Worm (Caenorhabditis elegans) whole organism, young adult: ENCODE results near the gene srh-286.

ENCODE experiments used
- F33H1.4 ChIP-seq: fragments of 200-800 bp; sonication (Bioruptor generic); IDR thresholded peaks from 2 replicates; pipeline ENCODE4 v1.3.6; 2022; ENCODE audit warnings: missing genetic modification reagents, missing genetic modification characterization, missing compliant biosample characterization
- F39B2.1 ChIP-seq: fragments of 200-800 bp; sonication (Bioruptor generic); IDR thresholded peaks from 2 replicates; pipeline ENCODE4 v1.3.6; 2022; ENCODE audit warnings: missing genetic modification reagents, missing genetic modification characterization, missing compliant biosample characterization
- F52B5.7 ChIP-seq: sonication (generic microtip); optimal IDR thresholded peaks from 2 replicates; lab custom pipeline; 2016; ENCODE audit warnings: mild to moderate bottlenecking, missing genetic modification characterization, missing compliant biosample characterization
- F57A8.1 ChIP-seq: fragments of 200-800 bp; sonication (Bioruptor generic); optimal IDR thresholded peaks from 2 replicates; lab custom pipeline; 2018; ENCODE audit warnings: mild to moderate bottlenecking, missing genetic modification characterization, moderate library complexity, missing compliant biosample characterization
- F57C9.4 ChIP-seq: sonication (generic microtip); optimal IDR thresholded peaks from 2 replicates; lab custom pipeline; 2017; ENCODE audit warnings: mild to moderate bottlenecking, missing genetic modification characterization, missing compliant biosample characterization
- K11D2.4 ChIP-seq: fragments of 200-800 bp; sonication (Bioruptor generic); IDR thresholded peaks from 2 replicates; pipeline ENCODE4 v1.3.6; 2022; ENCODE audit warnings: missing genetic modification reagents, missing genetic modification characterization, missing compliant biosample characterization
- K12H6.12 ChIP-seq: fragments of 200-800 bp; sonication (Bioruptor generic); optimal IDR thresholded peaks from 2 replicates; lab custom pipeline; 2018; ENCODE audit warnings: mild to moderate bottlenecking, missing genetic modification characterization, missing compliant biosample characterization
- Y53G8AR.9 ChIP-seq: fragments of 200-800 bp; sonication (Bioruptor generic); conservative IDR thresholded peaks from 2 replicates; pipeline ENCODE4 v1.3.6; 2022; ENCODE audit warnings: missing genetic modification reagents, missing genetic modification characterization, missing compliant biosample characterization
- Y95B8A.8 ChIP-seq: fragments of 200-800 bp; sonication (Bioruptor generic); IDR thresholded peaks from 2 replicates; pipeline ENCODE4 v1.3.6; 2022; ENCODE audit warnings: missing genetic modification reagents, missing genetic modification characterization, missing compliant biosample characterization
- ZK185.1 ChIP-seq: sonication (generic microtip); optimal IDR thresholded peaks from 2 replicates; lab custom pipeline; 2016; ENCODE audit warnings: mild to moderate bottlenecking, missing genetic modification characterization, missing compliant biosample characterization; ENCODE audit not compliant: poor library complexity, severe bottlenecking
- aptf-2 ChIP-seq: fragments of 200-800 bp; sonication (Bioruptor generic); conservative IDR thresholded peaks from 2 replicates; pipeline ENCODE4 v1.3.6; 2022; ENCODE audit warnings: missing genetic modification reagents, missing genetic modification characterization, missing compliant biosample characterization
- atf-7 ChIP-seq: sonication (generic microtip); optimal IDR thresholded peaks from 2 replicates; lab custom pipeline; 2017; ENCODE audit warnings: mild to moderate bottlenecking, missing genetic modification characterization, missing compliant biosample characterization
- athp-1 ChIP-seq: sonication (generic microtip); optimal IDR thresholded peaks from 2 replicates; lab custom pipeline; 2017; ENCODE audit warnings: mild to moderate bottlenecking, missing genetic modification characterization, missing compliant biosample characterization
- attf-5 ChIP-seq: fragments of 200-800 bp; sonication (Bioruptor generic); optimal IDR thresholded peaks from 2 replicates; lab custom pipeline; 2018; ENCODE audit warnings: mild to moderate bottlenecking, missing genetic modification characterization, missing compliant biosample characterization
- ccch-3 ChIP-seq: fragments of 200-800 bp; sonication (Bioruptor generic); optimal IDR thresholded peaks from 2 replicates; lab custom pipeline; 2018; ENCODE audit warnings: mild to moderate bottlenecking, missing genetic modification characterization, missing compliant biosample characterization
- cebp-1 ChIP-seq, 2 experiments: fragments of 200-800 bp in 1 of 2; sonication (Bioruptor generic) in 1 of 2; sonication (generic microtip) in 1 of 2; IDR thresholded peaks in 1 of 2; optimal IDR thresholded peaks in 1 of 2; 2 replicates each; pipeline versions ENCODE4 v1.3.6 to Lab custom; 2017 to 2022; ENCODE audit warnings: missing compliant biosample characterization in 2 of 2, missing genetic modification characterization in 2 of 2, mild to moderate bottlenecking in 1 of 2, missing genetic modification reagents in 1 of 2, moderate library complexity in 1 of 2
- ceh-100 ChIP-seq: fragments of 200-800 bp; sonication (Bioruptor generic); IDR thresholded peaks from 2 replicates; pipeline ENCODE4 v1.3.6; 2022; ENCODE audit warnings: missing genetic modification reagents, missing genetic modification characterization, missing compliant biosample characterization
- ceh-27 ChIP-seq: fragments of 200-800 bp; sonication (Bioruptor generic); optimal IDR thresholded peaks from 2 replicates; lab custom pipeline; 2018; ENCODE audit warnings: mild to moderate bottlenecking, missing genetic modification characterization, moderate library complexity, missing compliant biosample characterization
- ceh-40 ChIP-seq: fragments of 200-800 bp; sonication (Bioruptor generic); IDR thresholded peaks from 2 replicates; pipeline ENCODE4 v1.3.6; 2022; ENCODE audit warnings: missing genetic modification characterization, missing compliant biosample characterization
- ceh-58 ChIP-seq: fragments of 200-800 bp; sonication (Bioruptor generic); IDR thresholded peaks from 2 replicates; pipeline ENCODE4 v1.3.6; 2022; ENCODE audit warnings: missing genetic modification characterization, missing compliant biosample characterization
- chd-7 ChIP-seq: sonication (generic microtip); optimal IDR thresholded peaks from 2 replicates; lab custom pipeline; 2016; ENCODE audit warnings: mild to moderate bottlenecking, missing genetic modification characterization, moderate library complexity, missing compliant biosample characterization
- die-1 ChIP-seq: sonication (generic microtip); optimal IDR thresholded peaks from 2 replicates; lab custom pipeline; 2016; ENCODE audit warnings: missing genotype, mild to moderate bottlenecking, missing genetic modification characterization, missing compliant biosample characterization
- dox-1 ChIP-seq: fragments of 200-800 bp; sonication (Bioruptor generic); IDR thresholded peaks from 2 replicates; pipeline ENCODE4 v1.3.6; 2022; ENCODE audit warnings: missing genetic modification reagents, missing genetic modification characterization, missing compliant biosample characterization
- efl-1 ChIP-seq: fragments of 150-350 bp; optimal IDR thresholded peaks from 2 replicates; lab custom pipeline; 2014; ENCODE audit warnings: missing biosample characterization, missing genetic modification reagents, missing genetic modification characterization
- egl-44 ChIP-seq: fragments of 200-800 bp; sonication (Bioruptor generic); IDR thresholded peaks from 2 replicates; pipeline ENCODE4 v1.3.6; 2022; ENCODE audit warnings: missing genetic modification reagents, missing genetic modification characterization, missing compliant biosample characterization
- egrh-3 ChIP-seq: fragments of 200-800 bp; sonication (Bioruptor generic); IDR thresholded peaks from 2 replicates; pipeline ENCODE4 v1.3.6; 2022; ENCODE audit warnings: missing genetic modification reagents, missing genetic modification characterization, missing compliant biosample characterization
- ekl-4 ChIP-seq: fragments of 200-800 bp; sonication (Bioruptor generic); IDR thresholded peaks from 2 replicates; pipeline ENCODE4 v1.3.6; 2022; ENCODE audit warnings: missing genetic modification reagents, missing genetic modification characterization, missing compliant biosample characterization
- ets-4 ChIP-seq: fragments of 200-800 bp; sonication (Bioruptor generic); optimal IDR thresholded peaks from 2 replicates; lab custom pipeline; 2018; ENCODE audit warnings: mild to moderate bottlenecking, missing genetic modification characterization, missing compliant biosample characterization
- hlh-12 ChIP-seq: sonication (generic microtip); optimal IDR thresholded peaks from 2 replicates; lab custom pipeline; 2016; ENCODE audit warnings: missing genetic modification characterization, missing compliant biosample characterization
- hlh-26 ChIP-seq: fragments of 200-800 bp; sonication (Bioruptor generic); conservative IDR thresholded peaks from 2 replicates; pipeline ENCODE4 v1.3.6; 2022; ENCODE audit warnings: missing genetic modification reagents, missing genetic modification characterization, missing compliant biosample characterization
- hsf-1 ChIP-seq: fragments of 200-800 bp; sonication (Bioruptor generic); IDR thresholded peaks from 2 replicates; pipeline ENCODE4 v1.3.6; 2022; ENCODE audit warnings: missing genetic modification reagents, missing genetic modification characterization, missing compliant biosample characterization
- let-526 ChIP-seq: fragments of 200-800 bp; sonication (Bioruptor generic); IDR thresholded peaks from 2 replicates; pipeline ENCODE4 v1.3.6; 2022; ENCODE audit warnings: missing genetic modification reagents, missing genetic modification characterization, missing compliant biosample characterization
- lin-26 ChIP-seq: fragments of 200-800 bp; sonication (Bioruptor generic); IDR thresholded peaks from 2 replicates; pipeline ENCODE4 v1.3.6; 2022; ENCODE audit warnings: missing genetic modification reagents, missing genetic modification characterization, missing compliant biosample characterization
- lin-40 ChIP-seq: sonication (generic microtip); optimal IDR thresholded peaks from 2 replicates; lab custom pipeline; 2016; ENCODE audit warnings: missing genetic modification characterization, mild to moderate bottlenecking, missing compliant biosample characterization, missing genotype, missing genetic modification reagents
- lin-54 ChIP-seq: fragments of 200-800 bp; sonication (Bioruptor generic); optimal IDR thresholded peaks from 2 replicates; lab custom pipeline; 2018; ENCODE audit warnings: mild to moderate bottlenecking, missing genetic modification characterization, missing compliant biosample characterization
- madf-10 ChIP-seq: sonication (generic microtip); optimal IDR thresholded peaks from 2 replicates; lab custom pipeline; 2016; ENCODE audit warnings: mild to moderate bottlenecking, missing genetic modification characterization, missing compliant biosample characterization
- nfya-2 ChIP-seq: fragments of 200-800 bp; sonication (Bioruptor generic); IDR thresholded peaks from 2 replicates; pipeline ENCODE4 v1.3.6; 2022; ENCODE audit warnings: missing genetic modification reagents, missing genetic modification characterization, missing compliant biosample characterization
- nhr-120 ChIP-seq: fragments of 200-800 bp; sonication (Bioruptor generic); IDR thresholded peaks from 2 replicates; pipeline ENCODE4 v1.3.6; 2022; ENCODE audit warnings: missing genetic modification characterization, missing compliant biosample characterization
- nhr-80 ChIP-seq: sonication (generic microtip); optimal IDR thresholded peaks from 2 replicates; lab custom pipeline; 2016; ENCODE audit warnings: missing genetic modification characterization, missing compliant biosample characterization
- nhr-90 ChIP-seq: sonication (generic microtip); optimal IDR thresholded peaks from 2 replicates; lab custom pipeline; 2016; ENCODE audit warnings: missing genotype, mild to moderate bottlenecking, missing genetic modification characterization, missing compliant biosample characterization
- rpc-1 ChIP-seq, 2 experiments: fragments of 150-350 bp in 1 of 2; sonication (generic microtip) in 1 of 2; optimal IDR thresholded peaks; 2 replicates each; lab custom pipeline; 2014 to 2018; ENCODE audit warnings: missing biosample characterization in 1 of 2, missing genetic modification characterization in 1 of 2, missing genetic modification reagents in 1 of 2, missing genotype in 1 of 2
- sea-2 ChIP-seq: fragments of 200-800 bp; sonication (Bioruptor generic); IDR thresholded peaks from 2 replicates; pipeline ENCODE4 v1.3.6; 2022; ENCODE audit warnings: missing genetic modification characterization, missing compliant biosample characterization
- snpc-3.4 ChIP-seq: sonication (generic microtip); optimal IDR thresholded peaks from 2 replicates; lab custom pipeline; 2017; ENCODE audit warnings: missing genetic modification characterization, mild to moderate bottlenecking, missing compliant biosample characterization, antibody characterized with exemption, moderate library complexity, missing genotype, missing genetic modification reagents
- tbp1 ChIP-seq: fragments of 200-800 bp; sonication (Bioruptor generic); optimal IDR thresholded peaks from 2 replicates; lab custom pipeline; 2018; ENCODE audit warnings: mild to moderate bottlenecking, missing genetic modification characterization, missing compliant biosample characterization
- tlf-1 ChIP-seq: fragments of 200-800 bp; sonication (Bioruptor generic); optimal IDR thresholded peaks from 2 replicates; lab custom pipeline; 2018; ENCODE audit warnings: mild to moderate bottlenecking, missing genetic modification characterization, missing compliant biosample characterization
- ztf-22 ChIP-seq: fragments of 200-800 bp; sonication (Bioruptor generic); optimal IDR thresholded peaks from 2 replicates; lab custom pipeline; 2018; ENCODE audit warnings: mild to moderate bottlenecking, missing genetic modification characterization, moderate library complexity, missing compliant biosample characterization
- ztf-25 ChIP-seq: fragments of 200-800 bp; sonication (Bioruptor generic); IDR thresholded peaks from 2 replicates; pipeline ENCODE4 v1.3.6; 2022; ENCODE audit warnings: missing genetic modification reagents, missing genetic modification characterization, missing compliant biosample characterization
- ztf-28 ChIP-seq: fragments of 200-800 bp; sonication (Bioruptor generic); IDR thresholded peaks from 2 replicates; pipeline ENCODE4 v1.3.6; 2022; ENCODE audit warnings: missing genetic modification reagents, missing genetic modification characterization, missing compliant biosample characterization
- ztf-6 ChIP-seq: fragments of 200-800 bp; sonication (Bioruptor generic); IDR thresholded peaks from 2 replicates; pipeline ENCODE4 v1.3.6; 2022; ENCODE audit warnings: missing genetic modification reagents, missing genetic modification characterization, missing compliant biosample characterization

Gene srh-286

DNA sequence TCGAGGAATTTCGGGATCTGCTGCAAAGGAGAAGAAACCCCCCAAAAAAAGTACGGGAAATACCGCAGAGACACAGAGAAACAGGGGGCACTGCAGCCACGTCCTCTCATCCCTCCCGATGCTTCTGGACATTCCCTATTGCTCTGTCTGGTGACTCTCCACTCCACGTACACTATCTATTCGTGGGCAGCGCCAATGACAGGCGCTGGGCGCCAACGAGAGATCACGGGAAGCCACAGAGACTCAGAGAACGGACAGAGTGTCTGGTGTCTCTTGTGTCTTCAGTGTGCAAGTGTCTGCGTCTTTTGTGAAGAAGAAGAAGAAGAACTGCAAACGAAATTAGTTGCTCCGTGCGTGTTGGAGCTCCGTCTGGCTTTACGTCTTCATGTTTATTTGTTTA lies 13.9 kb upstream of the srh-286 start (continued):
- no peak for TF ChIP-seq athp-1 (tag; lab: Kevin White, UChicago)
- TF ChIP-seq lin-54, result peak; percentile 42
- TF ChIP-seq tbp1 (GFP tag; lab: Kevin White, UChicago), result peak; percentile 56
- TF ChIP-seq lin-40 (tag; lab: Kevin White, UChicago), result peak; percentile 86
- no peak for TF ChIP-seq cebp-1 (GFP tag; IDR thresholded peaks at IDR 0.05; lab: Robert Waterston, UW)
- TF ChIP-seq cebp-1 (tag; optimal IDR thresholded peaks at IDR 0.05; lab: Kevin White, UChicago), result peak; percentile 83
- TF ChIP-seq lin-26 (GFP tag; lab: Robert Waterston, UW), result peak; percentile 49; the same call in 1 of the 2 replicates
- peak; percentile 43 for TF ChIP-seq ets-4 (GFP tag; lab: Kevin White, UChicago)
- peak; percentile 17 for TF ChIP-seq rpc-1 (optimal IDR thresholded peaks at IDR 0.05; lab: Kevin White, UChicago)
- no peak for TF ChIP-seq rpc-1 (tag; optimal IDR thresholded peaks at IDR 0.05; lab: Kevin White, UChicago)
- TF ChIP-seq hlh-26 (GFP tag; lab: Robert Waterston, UW), result no peak
- TF ChIP-seq ceh-27, result peak; percentile 76
- TF ChIP-seq nhr-120 (GFP tag; lab: Robert Waterston, UW), result no peak
- peak; percentile 77 for TF ChIP-seq nhr-80 (tag; lab: Kevin White, UChicago)
- TF ChIP-seq egl-44, result 0 out of 2 replicates have a peak, but pooled peaks have one; percentile 49
- peak; percentile 14 for TF ChIP-seq F52B5.7 (tag; lab: Kevin White, UChicago)
- TF ChIP-seq let-526 (GFP tag; lab: Robert Waterston, UW), result peak; percentile 82; the same call in 1 of the 2 replicates
- peak; percentile 70 for TF ChIP-seq madf-10 (tag; lab: Kevin White, UChicago)
- TF ChIP-seq tlf-1, result no peak
- no peak for TF ChIP-seq ceh-58 (GFP tag; lab: Robert Waterston, UW)
- no peak for TF ChIP-seq snpc-3.4 (tag; lab: Kevin White, UChicago)
- peak; percentile 82 for TF ChIP-seq K12H6.12 (tag; lab: Kevin White, UChicago)
- TF ChIP-seq ZK185.1 (tag; lab: Kevin White, UChicago), result no peak
- TF ChIP-seq F57C9.4 (tag; lab: Kevin White, UChicago), result no peak
- TF ChIP-seq ztf-6 (GFP tag; lab: Robert Waterston, UW), result no peak
- TF ChIP-seq ceh-40 (GFP tag; lab: Robert Waterston, UW), result no peak
- TF ChIP-seq ceh-100 (GFP tag; lab: Robert Waterston, UW), result 0 out of 2 replicates have a peak, but pooled peaks have one; percentile 15
- TF ChIP-seq egrh-3 (GFP tag; lab: Robert Waterston, UW), result peak; percentile 33
- TF ChIP-seq F33H1.4 (GFP tag; lab: Robert Waterston, UW), result no peak
- TF ChIP-seq Y53G8AR.9 (GFP tag; lab: Robert Waterston, UW), result peak; percentile 60; the same call in 1 of the 2 replicates
- no peak for TF ChIP-seq ccch-3
- TF ChIP-seq atf-7 (tag; lab: Kevin White, UChicago), result peak; percentile 71
- peak; percentile 78 for TF ChIP-seq attf-5
- TF ChIP-seq ekl-4, result peak; percentile 81
- TF ChIP-seq ztf-22 (GFP tag; lab: Kevin White, UChicago), result no peak
- no peak for TF ChIP-seq aptf-2
- no peak for TF ChIP-seq F57A8.1
- TF ChIP-seq nhr-90 (tag; lab: Kevin White, UChicago), result no peak
- TF ChIP-seq K11D2.4 (GFP tag; lab: Robert Waterston, UW), result peak; percentile 70
- TF ChIP-seq chd-7, result no peak
- TF ChIP-seq nfya-2 (GFP tag; lab: Robert Waterston, UW), result no peak
- peak; percentile 84 for TF ChIP-seq hsf-1 (GFP tag; lab: Robert Waterston, UW)
- peak; percentile 79 for TF ChIP-seq dox-1 (GFP tag; lab: Robert Waterston, UW)
- no peak for TF ChIP-seq sea-2
- TF ChIP-seq efl-1 (GFP tag; lab: Kevin White, UChicago), result no peak
- TF ChIP-seq Y95B8A.8 (GFP tag; lab: Robert Waterston, UW), result no peak
- no peak for TF ChIP-seq die-1 (tag; lab: Kevin White, UChicago)
- no peak for TF ChIP-seq F39B2.1 (GFP tag; lab: Robert Waterston, UW)
- no peak for TF ChIP-seq ztf-25
- TF ChIP-seq ztf-28 (GFP tag; lab: Robert Waterston, UW), result no peak
- TF ChIP-seq hlh-12 (tag; lab: Kevin White, UChicago), result no peak
